Fruit fly (Drosophila melanogaster) whole organism, embryonic: ENCODE data around the gene Rad60.
A peak's percentile ranks its signal among the peaks of the same experiment; 100 is the strongest.

ENCODE experiments used
- Antp ChIP-seq: fragments of 200-800 bp; sonication (Bioruptor generic); optimal IDR thresholded peaks from 3 replicates; lab custom pipeline; 2016; ENCODE audit warnings: missing biosample characterization, missing genetic modification characterization
- CG1024 ChIP-seq: fragments of 200-800 bp; sonication (Bioruptor generic); IDR thresholded peaks from 2 replicates; pipeline ENCODE4 v1.3.6; 2022; ENCODE audit warnings: missing biosample characterization, missing genetic modification characterization
- CG10959 ChIP-seq: fragments of 200-800 bp; sonication (Bioruptor generic); IDR thresholded peaks from 2 replicates; pipeline ENCODE4 v1.3.6; 2022; ENCODE audit warnings: missing biosample characterization, missing genetic modification characterization
- CG11085 ChIP-seq: fragments of 200-800 bp; sonication (Bioruptor generic); IDR thresholded peaks from 2 replicates; pipeline ENCODE4 v1.3.6; 2022; ENCODE audit warnings: missing biosample characterization, missing genetic modification characterization
- CG11696 ChIP-seq: fragments of 200-800 bp; sonication (Bioruptor generic); IDR thresholded peaks from 2 replicates; pipeline ENCODE4 v1.3.6; 2022; ENCODE audit warnings: missing biosample characterization, missing genetic modification characterization
- CG12155 ChIP-seq: fragments of 200-800 bp; sonication (Bioruptor generic); optimal IDR thresholded peaks from 3 replicates; lab custom pipeline; 2016; ENCODE audit warnings: missing biosample characterization, missing genetic modification characterization
- CG1233 ChIP-seq: fragments of 200-800 bp; sonication (Bioruptor generic); optimal IDR thresholded peaks from 4 replicates; lab custom pipeline; 2018; ENCODE audit warnings: missing biosample characterization, mild to moderate bottlenecking, missing genetic modification characterization
- CG13424 ChIP-seq: fragments of 200-800 bp; sonication (Bioruptor generic); optimal IDR thresholded peaks from 2 replicates; lab custom pipeline; 2019; ENCODE audit warnings: missing biosample characterization, mild to moderate bottlenecking, missing genetic modification characterization, moderate library complexity
- CG13894 ChIP-seq: fragments of 200-800 bp; sonication (Bioruptor generic); optimal IDR thresholded peaks from 3 replicates; lab custom pipeline; 2018; ENCODE audit warnings: missing biosample characterization, mild to moderate bottlenecking, missing genetic modification characterization, moderate library complexity
- CG14965 ChIP-seq: fragments of 200-800 bp; sonication (Bioruptor generic); optimal IDR thresholded peaks from 2 replicates; lab custom pipeline; 2016; ENCODE audit warnings: missing biosample characterization, missing genetic modification characterization, borderline replicate concordance
- CG15479 ChIP-seq: fragments of 200-800 bp; sonication (Bioruptor generic); optimal IDR thresholded peaks from 3 replicates; lab custom pipeline; 2019; ENCODE audit warnings: missing biosample characterization, mild to moderate bottlenecking, missing genetic modification characterization, moderate library complexity
- CG17612 ChIP-seq: fragments of 200-800 bp; sonication (Bioruptor generic); IDR thresholded peaks from 2 replicates; pipeline ENCODE4 v1.3.6; 2022; ENCODE audit warnings: missing biosample characterization, missing genetic modification characterization
- CG18764 ChIP-seq: fragments of 200-800 bp; sonication (Bioruptor generic); optimal IDR thresholded peaks from 3 replicates; lab custom pipeline; 2016; ENCODE audit warnings: missing biosample characterization, missing genetic modification characterization
- CG2678 ChIP-seq: fragments of 200-800 bp; sonication (Bioruptor generic); optimal IDR thresholded peaks from 3 replicates; lab custom pipeline; 2019; ENCODE audit warnings: missing biosample characterization, mild to moderate bottlenecking, missing genetic modification characterization, moderate library complexity
- CG2712 ChIP-seq: fragments of 200-800 bp; optimal IDR thresholded peaks from 3 replicates; lab custom pipeline; 2019; ENCODE audit warnings: missing biosample characterization, mild to moderate bottlenecking, missing genetic modification characterization, moderate library complexity
- CG2889 ChIP-seq: fragments of 200-800 bp; sonication (Bioruptor generic); IDR thresholded peaks from 3 replicates; pipeline ENCODE4 v1.3.6; 2022; ENCODE audit warnings: missing biosample characterization, missing genetic modification characterization
- CG3065 ChIP-seq: fragments of 200-800 bp; sonication (Bioruptor generic); optimal IDR thresholded peaks from 2 replicates; lab custom pipeline; 2016; ENCODE audit warnings: missing biosample characterization, missing genetic modification characterization
- CG34422 ChIP-seq: fragments of 200-800 bp; sonication (Bioruptor generic); IDR thresholded peaks from 3 replicates; pipeline ENCODE4 v1.3.6; 2022; ENCODE audit warnings: missing biosample characterization, missing genetic modification characterization
- CG4360 ChIP-seq: fragments of 200-800 bp; sonication (Bioruptor generic); IDR thresholded peaks from 2 replicates; pipeline ENCODE4 v1.3.6; 2022; ENCODE audit warnings: missing biosample characterization, missing genetic modification characterization
- CG4424 ChIP-seq: fragments of 200-800 bp; sonication (Bioruptor generic); optimal IDR thresholded peaks from 3 replicates; lab custom pipeline; 2016; ENCODE audit warnings: missing biosample characterization, missing genetic modification characterization
- CG5245 ChIP-seq: fragments of 200-800 bp; sonication (Bioruptor generic); optimal IDR thresholded peaks from 3 replicates; lab custom pipeline; 2016; ENCODE audit warnings: missing biosample characterization, missing genetic modification characterization
- CG5953 ChIP-seq: fragments of 200-800 bp; sonication (Bioruptor generic); IDR thresholded peaks from 2 replicates; pipeline ENCODE4 v1.3.6; 2022; ENCODE audit warnings: missing biosample characterization, missing genetic modification characterization
- CG6175 ChIP-seq: fragments of 200-800 bp; sonication (Bioruptor generic); IDR thresholded peaks from 3 replicates; pipeline ENCODE4 v1.3.6; 2022; ENCODE audit warnings: missing biosample characterization, missing genetic modification characterization
- Camta ChIP-seq: fragments of 200-800 bp; sonication (Bioruptor generic); optimal IDR thresholded peaks from 2 replicates; lab custom pipeline; 2016; ENCODE audit warnings: missing biosample characterization, missing genetic modification characterization
- Dip3 ChIP-seq: fragments of 200-800 bp; sonication (Bioruptor generic); optimal IDR thresholded peaks from 3 replicates; lab custom pipeline; 2016; ENCODE audit warnings: missing biosample characterization, missing genetic modification characterization
- E2f2 ChIP-seq: fragments of 200-800 bp; sonication (Bioruptor generic); IDR thresholded peaks from 2 replicates; pipeline ENCODE4 v1.3.6; 2022; ENCODE audit warnings: missing biosample characterization, missing genetic modification characterization
- Hand ChIP-seq: fragments of 200-800 bp; sonication (Bioruptor generic); optimal IDR thresholded peaks from 2 replicates; lab custom pipeline; 2017; ENCODE audit warnings: mild to moderate bottlenecking, missing biosample characterization, missing genetic modification reagents, missing genetic modification characterization
- Hr78 ChIP-seq, 2 experiments: fragments of 200-800 bp in 1 of 2; fragments of >200 bp in 1 of 2; sonication (Bioruptor generic) in 1 of 2; optimal IDR thresholded peaks; 2 replicates each; lab custom pipeline; 2017 to 2019; ENCODE audit warnings: missing biosample characterization in 2 of 2, missing genetic modification characterization in 2 of 2, mild to moderate bottlenecking in 1 of 2, moderate library complexity in 1 of 2
- Lhr ChIP-seq: fragments of 200-800 bp; sonication (Bioruptor generic); optimal IDR thresholded peaks from 3 replicates; lab custom pipeline; 2017; ENCODE audit warnings: mild to moderate bottlenecking, missing biosample characterization, missing genetic modification reagents, missing genetic modification characterization
- Sox100B ChIP-seq: fragments of 200-800 bp; sonication (Bioruptor generic); optimal IDR thresholded peaks from 3 replicates; lab custom pipeline; 2018; ENCODE audit warnings: missing biosample characterization, mild to moderate bottlenecking, missing genetic modification characterization
- ab ChIP-seq: fragments of 200-800 bp; sonication (Bioruptor generic); optimal IDR thresholded peaks from 2 replicates; lab custom pipeline; 2016; ENCODE audit warnings: missing biosample characterization, missing genetic modification characterization
- ash1 ChIP-seq: fragments of 200-800 bp; sonication (Bioruptor generic); optimal IDR thresholded peaks from 2 replicates; lab custom pipeline; 2018; ENCODE audit warnings: missing biosample characterization, mild to moderate bottlenecking, missing genetic modification characterization
- caup ChIP-seq: fragments of 200-800 bp; sonication (Bioruptor generic); optimal IDR thresholded peaks from 3 replicates; lab custom pipeline; 2017; ENCODE audit warnings: missing biosample characterization, mild to moderate bottlenecking, missing genetic modification characterization, moderate library complexity; ENCODE audit not compliant: severe bottlenecking
- corto ChIP-seq: fragments of 200-800 bp; sonication (Bioruptor generic); optimal IDR thresholded peaks from 2 replicates; lab custom pipeline; 2016; ENCODE audit warnings: missing biosample characterization, mild to moderate bottlenecking, missing genetic modification characterization, moderate library complexity
- dmrt99B ChIP-seq: fragments of 200-800 bp; sonication (Bioruptor generic); optimal IDR thresholded peaks from 2 replicates; lab custom pipeline; 2018; ENCODE audit warnings: missing biosample characterization, mild to moderate bottlenecking, missing genetic modification characterization, moderate library complexity
- klu ChIP-seq: fragments of 200-800 bp; sonication (Bioruptor generic); IDR thresholded peaks from 2 replicates; pipeline ENCODE4 v1.3.6; 2022; ENCODE audit warnings: missing biosample characterization, missing genetic modification characterization
- lmd ChIP-seq: fragments of 200-800 bp; sonication (Bioruptor generic); IDR thresholded peaks from 2 replicates; pipeline ENCODE4 v1.3.6; 2022; ENCODE audit warnings: missing biosample characterization, missing genetic modification characterization
- lola ChIP-seq, 3 experiments: fragments of >200 bp in 2 of 3; fragments of 200-800 bp in 1 of 3; sonication (Bioruptor generic) in 1 of 3; optimal IDR thresholded peaks; 2 replicates each; lab custom pipeline; 2017 to 2019; ENCODE audit warnings: missing biosample characterization in 3 of 3, missing genetic modification characterization in 3 of 3, mild to moderate bottlenecking in 1 of 3, moderate library complexity in 1 of 3
- nmo ChIP-seq: fragments of 200-800 bp; sonication (Bioruptor generic); optimal IDR thresholded peaks from 2 replicates; lab custom pipeline; 2018; ENCODE audit warnings: missing biosample characterization, mild to moderate bottlenecking, missing genetic modification characterization, moderate library complexity
- phol ChIP-seq: fragments of 200-800 bp; sonication (Bioruptor generic); optimal IDR thresholded peaks from 3 replicates; lab custom pipeline; 2018; ENCODE audit warnings: missing biosample characterization, mild to moderate bottlenecking, missing genetic modification characterization, moderate library complexity
- pzg ChIP-seq: fragments of 200-800 bp; sonication (Bioruptor generic); optimal IDR thresholded peaks from 3 replicates; lab custom pipeline; 2018; ENCODE audit warnings: missing biosample characterization, mild to moderate bottlenecking, missing genetic modification characterization, moderate library complexity
- row ChIP-seq: fragments of 200-800 bp; sonication (Bioruptor generic); IDR thresholded peaks from 3 replicates; pipeline ENCODE4 v1.3.6; 2022; ENCODE audit warnings: missing biosample characterization, missing genetic modification characterization
- shn ChIP-seq: fragments of 200-800 bp; sonication (Bioruptor generic); optimal IDR thresholded peaks from 3 replicates; lab custom pipeline; 2016; ENCODE audit warnings: missing biosample characterization, missing genetic modification characterization
- slbo ChIP-seq: fragments of 200-800 bp; sonication (Bioruptor generic); IDR thresholded peaks from 2 replicates; pipeline ENCODE4 v1.3.6; 2022; ENCODE audit warnings: missing biosample characterization, missing genetic modification characterization
- slou ChIP-seq: fragments of 200-800 bp; sonication (Bioruptor generic); optimal IDR thresholded peaks from 3 replicates; lab custom pipeline; 2016; ENCODE audit warnings: missing biosample characterization, missing genetic modification characterization
- tna ChIP-seq: fragments of 200-800 bp; sonication (Bioruptor generic); IDR thresholded peaks from 2 replicates; pipeline ENCODE4 v1.3.6; 2022; ENCODE audit warnings: missing biosample characterization, missing genetic modification characterization; ENCODE audit not compliant: partially characterized antibody
- vvl ChIP-seq: fragments of 200-800 bp; sonication (Bioruptor generic); IDR thresholded peaks from 2 replicates; pipeline ENCODE4 v1.3.6; 2022; ENCODE audit warnings: missing biosample characterization, missing genetic modification characterization
- wek ChIP-seq: fragments of 200-800 bp; sonication (Bioruptor generic); optimal IDR thresholded peaks from 3 replicates; lab custom pipeline; 2018; ENCODE audit warnings: missing biosample characterization, mild to moderate bottlenecking, missing genetic modification characterization, moderate library complexity
- z ChIP-seq: fragments of 200-800 bp; sonication (Bioruptor generic); IDR thresholded peaks from 3 replicates; pipeline ENCODE4 v1.3.6; 2022; ENCODE audit warnings: missing biosample characterization, missing genetic modification characterization

Gene Rad60

dm6 chr3R:23300091-23300918 is 49.0 kb upstream of the Rad60 start (continued):
- no peak for TF ChIP-seq ab
- no peak for TF ChIP-seq slou (GFP tag; lab: Kevin White, UChicago)
- no peak for TF ChIP-seq vvl (GFP tag; lab: Robert Waterston, UW)
- no peak for TF ChIP-seq caup (GFP tag; lab: Kevin White, UChicago)
- TF ChIP-seq klu (GFP tag; lab: Robert Waterston, UW): no peak
- no peak for TF ChIP-seq CG5953 (GFP tag; lab: Robert Waterston, UW)
- no peak for TF ChIP-seq CG11085 (GFP tag; lab: Robert Waterston, UW)
- TF ChIP-seq CG2712 (tag; lab: Kevin White, UChicago): peak; percentile 63
- no peak for TF ChIP-seq Hand
- TF ChIP-seq Antp (GFP tag; lab: Kevin White, UChicago): no peak
- TF ChIP-seq CG18764 (GFP tag; lab: Kevin White, UChicago): no peak
- no peak for TF ChIP-seq CG6175 (GFP tag; lab: Robert Waterston, UW)
- no peak for TF ChIP-seq corto (GFP tag; lab: Kevin White, UChicago)
- no peak for TF ChIP-seq Camta (GFP tag; lab: Kevin White, UChicago)
- TF ChIP-seq row (GFP tag; lab: Robert Waterston, UW): peak; percentile 65
- TF ChIP-seq shn: no peak
- TF ChIP-seq CG13894 (tag; lab: Kevin White, UChicago): no peak
- TF ChIP-seq slbo (GFP tag; lab: Robert Waterston, UW): no peak
- no peak for TF ChIP-seq Lhr (GFP tag; lab: Kevin White, UChicago)
- no peak for TF ChIP-seq CG2889
- TF ChIP-seq lola (GFP tag; optimal IDR thresholded peaks at IDR 0.05; lab: Kevin White, UChicago): peak in 1 of 3 experiments; percentile 82
- no peak for TF ChIP-seq CG34422
- no peak for TF ChIP-seq ash1 (GFP tag; lab: Kevin White, UChicago)
- TF ChIP-seq Hr78 (GFP tag; optimal IDR thresholded peaks at IDR 0.05; lab: Kevin White, UChicago): no peak
- TF ChIP-seq CG2678 (tag; lab: Kevin White, UChicago): peak; percentile 17
- no peak for TF ChIP-seq CG14965 (GFP tag; lab: Kevin White, UChicago)
- no peak for TF ChIP-seq nmo (GFP tag; lab: Kevin White, UChicago)
- TF ChIP-seq wek: no peak
- TF ChIP-seq CG5245: no peak
- no peak for TF ChIP-seq CG11696
- peak; percentile 64 for TF ChIP-seq CG10959 (GFP tag; lab: Robert Waterston, UW)
- no peak for TF ChIP-seq phol (tag; lab: Kevin White, UChicago)
- no peak for TF ChIP-seq dmrt99B (tag; lab: Kevin White, UChicago)
- TF ChIP-seq E2f2 (GFP tag; lab: Robert Waterston, UW): no peak
- no peak for TF ChIP-seq CG1233 (GFP tag; lab: Kevin White, UChicago)
- no peak for TF ChIP-seq tna (GFP tag; lab: Robert Waterston, UW)
- no peak for TF ChIP-seq CG3065 (GFP tag; lab: Kevin White, UChicago)
- peak; percentile 48 for TF ChIP-seq CG4424
- peak; percentile 92 for TF ChIP-seq CG15479
- TF ChIP-seq Sox100B: no peak
- no peak for TF ChIP-seq CG1024
- peak; percentile 16 for TF ChIP-seq CG13424 (tag; lab: Kevin White, UChicago)
- no peak for TF ChIP-seq pzg (GFP tag; lab: Kevin White, UChicago)
- TF ChIP-seq z (GFP tag; lab: Robert Waterston, UW): no peak
- TF ChIP-seq lmd (GFP tag; lab: Robert Waterston, UW): peak; percentile 18; the same call in 1 of the 2 replicates
- TF ChIP-seq CG12155 (GFP tag; lab: Kevin White, UChicago): peak; percentile 27
- peak; percentile 94 for TF ChIP-seq CG4360 (GFP tag; lab: Robert Waterston, UW)
- TF ChIP-seq CG17612 (GFP tag; lab: Robert Waterston, UW): no peak
- no peak for TF ChIP-seq Dip3 (GFP tag; lab: Kevin White, UChicago)
